Fruit fly (Drosophila melanogaster): ENCODE data around the gene CG43844.
A peak's percentile ranks its signal among the peaks of the same experiment; 100 is the strongest.

CG43844 gene

DNA sequence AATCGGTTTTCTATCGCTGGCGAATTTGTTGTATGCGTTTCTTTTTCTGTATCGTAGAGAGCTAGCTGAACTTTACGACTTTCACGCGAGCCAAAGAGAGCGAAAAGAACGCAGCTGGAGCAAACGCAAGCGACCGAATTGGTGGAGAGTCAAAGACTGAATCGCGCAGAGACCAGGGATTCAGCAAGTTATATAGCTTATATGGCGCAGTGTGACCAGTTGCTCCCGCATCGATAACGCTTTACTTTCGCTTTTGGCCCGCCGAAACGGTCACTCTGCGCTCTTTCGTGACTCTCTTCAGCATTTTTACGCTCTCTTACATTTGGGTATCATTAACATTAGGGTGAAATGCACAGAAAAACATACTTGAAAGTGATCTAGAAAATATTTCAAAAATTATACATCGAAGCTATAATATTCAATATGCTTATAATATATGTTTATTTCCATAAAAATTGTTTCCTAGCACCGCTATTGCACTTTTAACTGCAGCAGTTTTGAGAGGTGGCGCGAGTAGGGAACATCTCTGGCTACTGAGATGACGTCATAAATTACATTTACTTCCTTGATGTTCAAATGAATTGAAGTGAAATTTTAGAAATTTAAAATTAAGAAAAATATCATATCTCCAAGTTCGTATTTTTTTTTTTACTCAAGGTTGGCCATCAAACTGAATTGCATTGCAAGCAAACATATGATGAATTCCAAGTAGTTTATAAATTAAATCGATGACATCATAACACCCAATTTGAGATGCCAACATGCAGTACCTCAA is 33.1 kb upstream of the CG43844 start, which contains the start of gene glec (continued):
- no peak for TF ChIP-seq CkIIα-i1 (GFP tag; IDR thresholded peaks at IDR 0.05)
- TF ChIP-seq HLH54F (GFP tag; optimal IDR thresholded peaks at IDR 0.05) = peak; percentile 14
- TF ChIP-seq nerfin-2 (GFP tag; IDR thresholded peaks at IDR 0.05; ENCODE audit: partially characterized antibody) = peak; percentile 33; the same call in 1 of the 2 replicates
- TF ChIP-seq Side (GFP tag; optimal IDR thresholded peaks at IDR 0.05) = peak; percentile 64
- peak; percentile 17; the same call in 1 of the 3 replicates for TF ChIP-seq vnd (GFP tag; IDR thresholded peaks at IDR 0.05; ENCODE audit: partially characterized antibody)
- TF ChIP-seq CG17802 (tag; optimal IDR thresholded peaks at IDR 0.05) = no peak
- TF ChIP-seq row (GFP tag; IDR thresholded peaks at IDR 0.05) = peak; percentile 82
- TF ChIP-seq CG10209 (GFP tag; optimal IDR thresholded peaks at IDR 0.05) = no peak
- no peak for TF ChIP-seq CG14667 (GFP tag; IDR thresholded peaks at IDR 0.05)
- TF ChIP-seq CG9215 (GFP tag; IDR thresholded peaks at IDR 0.05) = no peak
- TF ChIP-seq Gsc (GFP tag; IDR thresholded peaks at IDR 0.05) = no peak
- peak; percentile 28 for TF ChIP-seq CG34376 (GFP tag; optimal IDR thresholded peaks at IDR 0.05)
- no peak for TF ChIP-seq CG11723 (GFP tag; optimal IDR thresholded peaks at IDR 0.05)
- TF ChIP-seq CG1832 (GFP tag; optimal IDR thresholded peaks at IDR 0.05) = no peak
- peak in 1 of 2 experiments; percentile 41 for TF ChIP-seq insv (GFP tag; optimal IDR thresholded peaks at IDR 0.05)
- TF ChIP-seq pnt (GFP tag; optimal IDR thresholded peaks at IDR 0.05) = no peak
- TF ChIP-seq CG4404 (GFP tag; IDR thresholded peaks at IDR 0.05) = no peak
- TF ChIP-seq Ada2b (GFP tag; IDR thresholded peaks at IDR 0.05) = 0 out of 2 replicates have a peak, but pooled peaks have one; percentile 4
- no peak for TF ChIP-seq Doc2 (GFP tag; IDR thresholded peaks at IDR 0.05)
- peak; percentile 51 for TF ChIP-seq maf-S (GFP tag; optimal IDR thresholded peaks at IDR 0.05)
- peak; percentile 52; the same call in 1 of the 2 replicates for TF ChIP-seq bowl (GFP tag; IDR thresholded peaks at IDR 0.05)
- peak; percentile 65 for TF ChIP-seq HmgZ (tag; optimal IDR thresholded peaks at IDR 0.05)
- no peak for TF ChIP-seq Spps (tag; optimal IDR thresholded peaks at IDR 0.05)
- peak; percentile 69 for TF ChIP-seq caup (GFP tag; optimal IDR thresholded peaks at IDR 0.05; ENCODE audit: severe bottlenecking)
- peak; percentile 2 for TF ChIP-seq exex (tag; optimal IDR thresholded peaks at IDR 0.05)
- 0 out of 3 replicates have a peak, but pooled peaks have one; percentile 37 for TF ChIP-seq CG11456 (GFP tag; IDR thresholded peaks at IDR 0.05)
- TF ChIP-seq CG14860 (GFP tag; IDR thresholded peaks at IDR 0.05; ENCODE audit: partially characterized antibody) = no peak
- TF ChIP-seq scrt (GFP tag; optimal IDR thresholded peaks at IDR 0.05) = peak; percentile 21
- no peak for TF ChIP-seq CG31388 (GFP tag; optimal IDR thresholded peaks at IDR 0.05)
- peak; percentile 71 for TF ChIP-seq NFAT (GFP tag; IDR thresholded peaks at IDR 0.05)
- no peak for TF ChIP-seq CG30431 (GFP tag; optimal IDR thresholded peaks at IDR 0.05)
- no peak for TF ChIP-seq Abd-B (GFP tag; optimal IDR thresholded peaks at IDR 0.05)
- TF ChIP-seq Hand (GFP tag; optimal IDR thresholded peaks at IDR 0.05) = no peak
- TF ChIP-seq kah (GFP tag; optimal IDR thresholded peaks at IDR 0.05) = no peak
- peak; percentile 55 for TF ChIP-seq gro (GFP tag; optimal IDR thresholded peaks at IDR 0.05)
- no peak for TF ChIP-seq CG4730 (GFP tag; IDR thresholded peaks at IDR 0.05)
- 0 out of 2 replicates have a peak, but pooled peaks have one; percentile 18 for TF ChIP-seq MBD-R2 (GFP tag; IDR thresholded peaks at IDR 0.05)
- no peak for TF ChIP-seq CG9609 (GFP tag; optimal IDR thresholded peaks at IDR 0.05)
- TF ChIP-seq az2 (GFP tag; optimal IDR thresholded peaks at IDR 0.05) = peak; percentile 13
- peak; percentile 45; the same call in 1 of the 2 replicates for TF ChIP-seq Adf1 (GFP tag; IDR thresholded peaks at IDR 0.05)
- TF ChIP-seq CG3407 (GFP tag; optimal IDR thresholded peaks at IDR 0.05) = peak; percentile 12
- peak; percentile 88 for TF ChIP-seq sens (GFP tag)
- peak; percentile 73 for TF ChIP-seq Opbp (GFP tag; IDR thresholded peaks at IDR 0.05; ENCODE audit: partially characterized antibody)
- TF ChIP-seq cg (GFP tag; optimal IDR thresholded peaks at IDR 0.05) = peak; percentile 28
- no peak for TF ChIP-seq CG7271 (tag; optimal IDR thresholded peaks at IDR 0.05)
- no peak for TF ChIP-seq H15 (GFP tag; IDR thresholded peaks at IDR 0.05)
- TF ChIP-seq E2f2 (GFP tag; IDR thresholded peaks at IDR 0.05) = peak; percentile 36
- TF ChIP-seq C15 (GFP tag; IDR thresholded peaks at IDR 0.05) = no peak
- no peak for TF ChIP-seq CG18619 (GFP tag; optimal IDR thresholded peaks at IDR 0.05)

Measured in whole organism, embryonic.